Worm (Caenorhabditis elegans): ENCODE data around the gene twk-39.
"Not testable (repeated sequence)": the region's sequence is repeated elsewhere in the genome, so short reads cannot be mapped to it uniquely, and the experiment has no call there.

Gene twk-39

ce11 chrIII:11785961-11786360 lies 9.6 kb upstream of the twk-39 start, which contains the start of gene tbx-38:
tbx-38 (minus strand) TSS chrIII:11786061.
- TF ChIP-seq elt-1 (tag; optimal IDR thresholded peaks at IDR 0.05) (no peak), ZK546.5 (tag; optimal IDR thresholded peaks at IDR 0.05) (no peak), R02D3.7 (tag; optimal IDR thresholded peaks at IDR 0.05) (no peak), gmeb-1 (tag; optimal IDR thresholded peaks at IDR 0.05) (no peak), sma-9 (GFP tag; optimal IDR thresholded peaks at IDR 0.05) (no peak), sma-9 (tag; optimal IDR thresholded peaks at IDR 0.05) (no peak), zag-1 (tag; optimal IDR thresholded peaks at IDR 0.05) (no peak), Y55F3AM.14 (GFP tag; optimal IDR thresholded peaks at IDR 0.05) (no peak)

- TF ChIP-seq crh-2 (tag; optimal IDR thresholded peaks at IDR 0.05); lin-13 (GFP tag; optimal IDR thresholded peaks at IDR 0.05); nhr-21 (tag; optimal IDR thresholded peaks at IDR 0.05): not testable (repeated sequence)
These were observed 8.2 kb upstream of the twk-39 start, which contains the start of gene C24H11.1 for ce11 chrIII:11787376-11787775. C24H11.1 (plus strand) TSS chrIII:11787676.

- TF ChIP-seq snpc-4 (tag; optimal IDR thresholded peaks at IDR 0.05) (no peak), mab-5 (tag; optimal IDR thresholded peaks at IDR 0.05) (no peak), crh-2 (tag; optimal IDR thresholded peaks at IDR 0.05) (no peak), dmd-4 (tag; optimal IDR thresholded peaks at IDR 0.05) (no peak), ZK546.5 (tag; optimal IDR thresholded peaks at IDR 0.05) (no peak), nhr-129 (tag; optimal IDR thresholded peaks at IDR 0.05) (no peak), nhr-21 (tag; optimal IDR thresholded peaks at IDR 0.05) (no peak), ztf-1 (GFP tag; conservative IDR thresholded peaks at IDR 0.05) (no peak), alr-1 (tag; optimal IDR thresholded peaks at IDR 0.05) (no peak), zag-1 (tag; optimal IDR thresholded peaks at IDR 0.05) (no peak), elt-3 (tag; optimal IDR thresholded peaks at IDR 0.05) (no peak), C34F6.9 (tag; optimal IDR thresholded peaks at IDR 0.05) (no peak), nhr-6 (tag; optimal IDR thresholded peaks at IDR 0.05) (no peak), lin-39 (tag; optimal IDR thresholded peaks at IDR 0.05) (no peak), sem-4 (tag; optimal IDR thresholded peaks at IDR 0.05) (no peak), ama-1 (optimal IDR thresholded peaks at IDR 0.05) (no peak), nhr-77 (tag; optimal IDR thresholded peaks at IDR 0.05) (no peak), gmeb-1 (tag; optimal IDR thresholded peaks at IDR 0.05) (no peak), lin-11 (tag; optimal IDR thresholded peaks at IDR 0.05) (no peak), nhr-11 (tag; optimal IDR thresholded peaks at IDR 0.05) (no peak)
These were observed 6.1 kb upstream of the twk-39 start for ce11 chrIII:11789480-11789879.

ce11 chrIII:11792295-11793256 lies 3.0 kb upstream of the twk-39 start, which contains the start of gene C24H11.2:
C24H11.2 (minus strand) TSS chrIII:11792345.
- TF ChIP-seq sma-3 (GFP tag; optimal IDR thresholded peaks at IDR 0.05) (peak; percentile 51), egl-27 (tag; optimal IDR thresholded peaks at IDR 0.05) (peak; percentile 26), sma-9 (GFP tag; optimal IDR thresholded peaks at IDR 0.05) (peak; percentile 48), snpc-4 (tag; optimal IDR thresholded peaks at IDR 0.05) (peak; percentile 77), F13H6.1 (tag; optimal IDR thresholded peaks at IDR 0.05) (peak; percentile 65), unc-55 (GFP tag; optimal IDR thresholded peaks at IDR 0.05) (peak; percentile 50), lsy-2 (tag; optimal IDR thresholded peaks at IDR 0.05) (peak in 1 of 2 experiments; percentile 31), sem-4 (tag; optimal IDR thresholded peaks at IDR 0.05) (peak; percentile 54), nhr-129 (tag; optimal IDR thresholded peaks at IDR 0.05) (peak; percentile 59), lin-11 (tag; optimal IDR thresholded peaks at IDR 0.05) (peak; percentile 49), ztf-4 (tag; optimal IDR thresholded peaks at IDR 0.05) (peak; percentile 8), nhr-25 (tag; optimal IDR thresholded peaks at IDR 0.05) (peak; percentile 41), fos-1 (tag; optimal IDR thresholded peaks at IDR 0.05) (peak; percentile 47), crh-2 (tag; optimal IDR thresholded peaks at IDR 0.05) (peak; percentile 53), C34F6.9 (tag; optimal IDR thresholded peaks at IDR 0.05) (peak; percentile 46), gmeb-1 (tag; optimal IDR thresholded peaks at IDR 0.05) (peak; percentile 72), mab-5 (tag; optimal IDR thresholded peaks at IDR 0.05) (peak; percentile 39)
- not testable (repeated sequence) for TF ChIP-seq sma-9 (tag; optimal IDR thresholded peaks at IDR 0.05)

Measured in whole organism, L2 larva.